Worm (Caenorhabditis elegans): ENCODE measurements around the gene col-117.

The col-117 gene

ce11 chrIV:8824145-8824833 lies at the start of gene col-117, which contains the start of gene col-3 (continued):
- TF ChIP-seq snu-23 (GFP tag; optimal IDR thresholded peaks at IDR 0.05) (peak; percentile 58), C04F5.9 (tag; optimal IDR thresholded peaks at IDR 0.05) (no peak), ets-5 (GFP tag; IDR thresholded peaks at IDR 0.05) (no peak), sup-37 (GFP tag; optimal IDR thresholded peaks at IDR 0.05) (no peak), grh-1 (GFP tag; IDR thresholded peaks at IDR 0.05) (0 out of 2 replicates have a peak, but pooled peaks have one; percentile 23), swsn-7 (tag; optimal IDR thresholded peaks at IDR 0.05) (peak; percentile 6), unc-86 (tag; optimal IDR thresholded peaks at IDR 0.05) (no peak), aha-1 (tag; optimal IDR thresholded peaks at IDR 0.05) (no peak), elt-2 (tag; optimal IDR thresholded peaks at IDR 0.05) (no peak), nhr-84 (tag; optimal IDR thresholded peaks at IDR 0.05) (no peak), zag-1 (tag; optimal IDR thresholded peaks at IDR 0.05) (no peak), nhr-12 (tag; optimal IDR thresholded peaks at IDR 0.05) (no peak), fkh-4 (tag; optimal IDR thresholded peaks at IDR 0.05; ENCODE audit: borderline replicate concordance) (no peak), pqm-1 (tag; optimal IDR thresholded peaks at IDR 0.05) (no peak), zip-4 (GFP tag; optimal IDR thresholded peaks at IDR 0.05) (no peak), nhr-90 (tag; optimal IDR thresholded peaks at IDR 0.05; ENCODE audit: poor library complexity) (peak; percentile 18), mab-9 (GFP tag; IDR thresholded peaks at IDR 0.05) (no peak), mef-2 (tag; optimal IDR thresholded peaks at IDR 0.05) (no peak), C16A3.4 (tag; optimal IDR thresholded peaks at IDR 0.05) (peak; percentile 35), C34B4.2 (tag; optimal IDR thresholded peaks at IDR 0.05) (no peak), blmp-1 (tag; optimal IDR thresholded peaks at IDR 0.05) (peak; percentile 91), nhr-28 (tag; optimal IDR thresholded peaks at IDR 0.05) (no peak), ceh-8 (GFP tag; optimal IDR thresholded peaks at IDR 0.05) (no peak), vab-15 (tag; optimal IDR thresholded peaks at IDR 0.05) (peak; percentile 8), unc-98 (GFP tag; IDR thresholded peaks at IDR 0.05) (no peak), egl-13 (tag; optimal IDR thresholded peaks at IDR 0.05) (no peak), nhr-11 (tag; optimal IDR thresholded peaks at IDR 0.05) (no peak), hlh-17 (GFP tag; optimal IDR thresholded peaks at IDR 0.05; ENCODE audit: borderline replicate concordance) (no peak), sptf-1 (tag; optimal IDR thresholded peaks at IDR 0.05) (no peak), ceh-63 (GFP tag; optimal IDR thresholded peaks at IDR 0.05) (no peak), ztf-4 (tag; optimal IDR thresholded peaks at IDR 0.05) (peak; percentile 14), F16B12.6 (tag; optimal IDR thresholded peaks at IDR 0.05) (no peak), tbx-2 (tag; optimal IDR thresholded peaks at IDR 0.05) (peak; percentile 39)

ce11 chrIV:8872958-8873357 lies 49.0 kb upstream of the col-117 start, which contains the start of gene C09G9.3:
Gene C09G9.3, minus strand, starts transcription at chrIV:8873058.
- no peak for TF ChIP-seq irx-1 (tag; optimal IDR thresholded peaks at IDR 0.05)
- TF ChIP-seq alr-1 (tag; optimal IDR thresholded peaks at IDR 0.05; ENCODE audit: borderline replicate concordance), result no peak
- TF ChIP-seq dpl-1 (GFP tag; optimal IDR thresholded peaks at IDR 0.05), result no peak
- TF ChIP-seq mep-1 (tag; optimal IDR thresholded peaks at IDR 0.05), result no peak
- TF ChIP-seq ztf-11 (tag; optimal IDR thresholded peaks at IDR 0.05), result no peak
- no peak for TF ChIP-seq nhr-77 (tag; optimal IDR thresholded peaks at IDR 0.05)
- TF ChIP-seq ces-1 (GFP tag; optimal IDR thresholded peaks at IDR 0.05), result no peak
- no peak for TF ChIP-seq C04F5.9 (tag; optimal IDR thresholded peaks at IDR 0.05)
- TF ChIP-seq nhr-90 (tag; optimal IDR thresholded peaks at IDR 0.05; ENCODE audit: poor library complexity), result no peak
- no peak for TF ChIP-seq lin-35 (GFP tag; optimal IDR thresholded peaks at IDR 0.05)
- TF ChIP-seq egl-27 (tag; optimal IDR thresholded peaks at IDR 0.05), result no peak
- no peak for TF ChIP-seq ceh-90 (tag; optimal IDR thresholded peaks at IDR 0.05)
- no peak for TF ChIP-seq hlh-17 (GFP tag; optimal IDR thresholded peaks at IDR 0.05; ENCODE audit: borderline replicate concordance)
- TF ChIP-seq Y116A8C.19 (tag; optimal IDR thresholded peaks at IDR 0.05; ENCODE audit: borderline replicate concordance), result no peak
- TF ChIP-seq ceh-63 (GFP tag; optimal IDR thresholded peaks at IDR 0.05), result no peak
- TF ChIP-seq unc-130 (tag; optimal IDR thresholded peaks at IDR 0.05), result no peak
- no peak for TF ChIP-seq nhr-85 (tag)
- no peak for TF ChIP-seq mef-2 (tag; optimal IDR thresholded peaks at IDR 0.05)
- no peak for TF ChIP-seq nhr-84 (tag; optimal IDR thresholded peaks at IDR 0.05)
- TF ChIP-seq xbp-1 (tag; optimal IDR thresholded peaks at IDR 0.05), result no peak

Measured in whole organism, L1 larva.